Fruit fly (Drosophila melanogaster): ENCODE measurements around the gene Stam.

dm6 chr2L:10850320-10850990, 7.9 kb upstream of the Stam start, which contains the start of gene porin:
- TF ChIP-seq CTCF (optimal IDR thresholded peaks at IDR 0.05) (peak in 1 of 2 experiments; percentile 43), CG8478 (optimal IDR thresholded peaks at IDR 0.05) (no peak)

All from S2 (cell line).